Worm (Caenorhabditis elegans) whole organism, young adult: ENCODE data around the gene osta-2.

Source experiments
- B0019.2 ChIP-seq: fragments of 200-800 bp; sonication (Bioruptor generic); conservative IDR thresholded peaks from 2 replicates; pipeline ENCODE4 v1.3.6; 2022; ENCODE audit warnings: missing genetic modification reagents, missing genetic modification characterization, missing compliant biosample characterization
- B0035.1 ChIP-seq: sonication (generic microtip); optimal IDR thresholded peaks from 2 replicates; lab custom pipeline; 2016; ENCODE audit warnings: missing genetic modification characterization, mild to moderate bottlenecking, missing compliant biosample characterization, missing genotype, missing genetic modification reagents
- B0261.1 ChIP-seq: sonication (generic microtip); optimal IDR thresholded peaks from 2 replicates; lab custom pipeline; 2016; ENCODE audit warnings: mild to moderate bottlenecking, missing genetic modification characterization, moderate library complexity, missing compliant biosample characterization
- F39B2.1 ChIP-seq: fragments of 200-800 bp; sonication (Bioruptor generic); IDR thresholded peaks from 2 replicates; pipeline ENCODE4 v1.3.6; 2022; ENCODE audit warnings: missing genetic modification reagents, missing genetic modification characterization, missing compliant biosample characterization
- F49E8.2 ChIP-seq: sonication (generic microtip); optimal IDR thresholded peaks from 3 replicates; lab custom pipeline; 2017; ENCODE audit warnings: missing genetic modification characterization, mild to moderate bottlenecking, missing compliant biosample characterization, antibody characterized with exemption, moderate library complexity; ENCODE audit not compliant: insufficient read depth
- T07F8.4 ChIP-seq: sonication (generic microtip); optimal IDR thresholded peaks from 2 replicates; lab custom pipeline; 2016; ENCODE audit warnings: mild to moderate bottlenecking, missing genetic modification characterization, moderate library complexity, missing compliant biosample characterization
- Y56A3A.18 ChIP-seq: fragments of 200-800 bp; sonication (Bioruptor generic); IDR thresholded peaks from 2 replicates; pipeline ENCODE4 v1.3.6; 2022; ENCODE audit warnings: missing genetic modification reagents, missing genetic modification characterization, missing compliant biosample characterization
- Y67H2A.10 ChIP-seq: fragments of 200-800 bp; sonication (Bioruptor generic); conservative IDR thresholded peaks from 2 replicates; pipeline ENCODE4 v1.3.6; 2022; ENCODE audit warnings: missing genetic modification reagents, missing genetic modification characterization, missing compliant biosample characterization
- Y79H2A.3 ChIP-seq: fragments of 200-800 bp; sonication (Bioruptor generic); conservative IDR thresholded peaks from 2 replicates; pipeline ENCODE4 v1.3.6; 2022; ENCODE audit warnings: missing genetic modification reagents, missing genetic modification characterization, missing compliant biosample characterization
- akir-1 ChIP-seq: fragments of 200-800 bp; sonication (Bioruptor generic); optimal IDR thresholded peaks from 2 replicates; lab custom pipeline; 2018; ENCODE audit warnings: mild to moderate bottlenecking, missing genetic modification characterization, moderate library complexity, missing compliant biosample characterization
- aptf-2 ChIP-seq: fragments of 200-800 bp; sonication (Bioruptor generic); conservative IDR thresholded peaks from 2 replicates; pipeline ENCODE4 v1.3.6; 2022; ENCODE audit warnings: missing genetic modification reagents, missing genetic modification characterization, missing compliant biosample characterization
- ceh-100 ChIP-seq: fragments of 200-800 bp; sonication (Bioruptor generic); IDR thresholded peaks from 2 replicates; pipeline ENCODE4 v1.3.6; 2022; ENCODE audit warnings: missing genetic modification reagents, missing genetic modification characterization, missing compliant biosample characterization
- ceh-27 ChIP-seq: fragments of 200-800 bp; sonication (Bioruptor generic); optimal IDR thresholded peaks from 2 replicates; lab custom pipeline; 2018; ENCODE audit warnings: mild to moderate bottlenecking, missing genetic modification characterization, moderate library complexity, missing compliant biosample characterization
- dpff-1 ChIP-seq: sonication (generic microtip); optimal IDR thresholded peaks from 2 replicates; lab custom pipeline; 2017; ENCODE audit warnings: mild to moderate bottlenecking, missing genetic modification characterization, missing compliant biosample characterization
- dpl-1 ChIP-seq: fragments of 150-350 bp; optimal IDR thresholded peaks from 2 replicates; lab custom pipeline; 2014; ENCODE audit warnings: missing biosample characterization, missing genetic modification reagents, missing genetic modification characterization
- egl-18 ChIP-seq: fragments of 200-800 bp; sonication (Bioruptor generic); IDR thresholded peaks from 2 replicates; pipeline ENCODE4 v1.3.6; 2022; ENCODE audit warnings: missing genetic modification reagents, missing genetic modification characterization, missing compliant biosample characterization
- egl-44 ChIP-seq: fragments of 200-800 bp; sonication (Bioruptor generic); IDR thresholded peaks from 2 replicates; pipeline ENCODE4 v1.3.6; 2022; ENCODE audit warnings: missing genetic modification reagents, missing genetic modification characterization, missing compliant biosample characterization
- fkh-3 ChIP-seq: sonication (generic microtip); optimal IDR thresholded peaks from 2 replicates; lab custom pipeline; 2016; ENCODE audit warnings: mild to moderate bottlenecking, missing genetic modification characterization, missing compliant biosample characterization
- hlh-12 ChIP-seq: sonication (generic microtip); optimal IDR thresholded peaks from 2 replicates; lab custom pipeline; 2016; ENCODE audit warnings: missing genetic modification characterization, missing compliant biosample characterization
- hmg-1.2 ChIP-seq: fragments of 200-800 bp; sonication (Bioruptor generic); IDR thresholded peaks from 2 replicates; pipeline ENCODE4 v1.3.6; 2022; ENCODE audit warnings: missing genetic modification reagents, missing genetic modification characterization, missing compliant biosample characterization
- hmg-20 ChIP-seq: fragments of 200-800 bp; sonication (Bioruptor generic); IDR thresholded peaks from 2 replicates; pipeline ENCODE4 v1.3.6; 2022; ENCODE audit warnings: missing genetic modification reagents, missing genetic modification characterization, missing compliant biosample characterization
- hrde-1 ChIP-seq: sonication (generic microtip); optimal IDR thresholded peaks from 2 replicates; lab custom pipeline; 2016; ENCODE audit warnings: missing genetic modification characterization, mild to moderate bottlenecking, missing compliant biosample characterization, moderate library complexity, missing genotype, missing genetic modification reagents, borderline replicate concordance
- let-607 ChIP-seq, 2 experiments: fragments of 200-800 bp in 1 of 2; sonication (Bioruptor generic) in 1 of 2; sonication (generic microtip) in 1 of 2; optimal IDR thresholded peaks; 2 replicates each; lab custom pipeline; 2016 to 2018; ENCODE audit warnings: mild to moderate bottlenecking in 2 of 2, missing compliant biosample characterization in 2 of 2, missing genetic modification characterization in 2 of 2, moderate library complexity in 2 of 2, missing genotype in 1 of 2
- lin-35 ChIP-seq, 3 experiments: fragments of 150-350 bp in 2 of 3; sonication (generic microtip) in 1 of 3; optimal IDR thresholded peaks; 2 replicates each; lab custom pipeline; 2014 to 2018; ENCODE audit warnings: missing biosample characterization in 3 of 3, missing genetic modification characterization in 3 of 3, missing genetic modification reagents in 3 of 3
- lin-54 ChIP-seq: fragments of 200-800 bp; sonication (Bioruptor generic); optimal IDR thresholded peaks from 2 replicates; lab custom pipeline; 2018; ENCODE audit warnings: mild to moderate bottlenecking, missing genetic modification characterization, missing compliant biosample characterization
- lir-1 ChIP-seq: fragments of 200-800 bp; sonication (Bioruptor generic); conservative IDR thresholded peaks from 2 replicates; pipeline ENCODE4 v1.3.6; 2022; ENCODE audit warnings: missing genetic modification reagents, missing genetic modification characterization, missing compliant biosample characterization
- lsy-27 ChIP-seq: sonication (generic microtip); optimal IDR thresholded peaks from 2 replicates; lab custom pipeline; 2017; ENCODE audit warnings: missing genetic modification characterization, mild to moderate bottlenecking, missing compliant biosample characterization, antibody characterized with exemption, missing genotype, borderline replicate concordance; ENCODE audit not compliant: insufficient read depth
- madf-10 ChIP-seq: sonication (generic microtip); optimal IDR thresholded peaks from 2 replicates; lab custom pipeline; 2016; ENCODE audit warnings: mild to moderate bottlenecking, missing genetic modification characterization, missing compliant biosample characterization
- mcd-1 ChIP-seq: fragments of 200-800 bp; sonication (Bioruptor generic); IDR thresholded peaks from 2 replicates; pipeline ENCODE4 v1.3.6; 2022; ENCODE audit warnings: missing genetic modification reagents, missing genetic modification characterization, missing compliant biosample characterization
- mes-4 ChIP-seq: sonication (generic microtip); optimal IDR thresholded peaks from 2 replicates; lab custom pipeline; 2016; ENCODE audit warnings: missing genotype, missing genetic modification characterization, missing compliant biosample characterization
- mxl-1 ChIP-seq: sonication (generic microtip); optimal IDR thresholded peaks from 2 replicates; lab custom pipeline; 2016; ENCODE audit warnings: missing genetic modification characterization, missing compliant biosample characterization
- nfya-2 ChIP-seq: fragments of 200-800 bp; sonication (Bioruptor generic); IDR thresholded peaks from 2 replicates; pipeline ENCODE4 v1.3.6; 2022; ENCODE audit warnings: missing genetic modification reagents, missing genetic modification characterization, missing compliant biosample characterization
- nfyb-1 ChIP-seq: fragments of 200-800 bp; sonication (Bioruptor generic); IDR thresholded peaks from 2 replicates; pipeline ENCODE4 v1.3.6; 2022; ENCODE audit warnings: missing genetic modification reagents, missing genetic modification characterization, missing compliant biosample characterization
- nhr-179 ChIP-seq: sonication (generic microtip); optimal IDR thresholded peaks from 2 replicates; lab custom pipeline; 2016; ENCODE audit warnings: mild to moderate bottlenecking, missing genetic modification characterization, missing compliant biosample characterization
- pbrm-1 ChIP-seq: fragments of 200-800 bp; sonication (Bioruptor generic); IDR thresholded peaks from 2 replicates; pipeline ENCODE4 v1.3.6; 2022; ENCODE audit warnings: missing genetic modification reagents, missing genetic modification characterization, missing compliant biosample characterization
- snpc-1.1 ChIP-seq: sonication (generic microtip); optimal IDR thresholded peaks from 2 replicates; lab custom pipeline; 2017; ENCODE audit warnings: missing genetic modification characterization, mild to moderate bottlenecking, missing compliant biosample characterization, antibody characterized with exemption, moderate library complexity, missing genotype, missing genetic modification reagents; ENCODE audit not compliant: insufficient read depth
- snpc-4 ChIP-seq, 5 experiments: fragments of 150-350 bp in 1 of 5; sonication (generic microtip) in 4 of 5; optimal IDR thresholded peaks; 2 replicates each; lab custom pipeline; 2014 to 2018; ENCODE audit warnings: missing genetic modification characterization in 5 of 5, missing biosample characterization in 3 of 5, antibody characterized with exemption in 2 of 5, mild to moderate bottlenecking in 2 of 5, missing compliant biosample characterization in 2 of 5, missing genotype in 2 of 5, moderate library complexity in 2 of 5, missing genetic modification reagents in 1 of 5
- somi-1 ChIP-seq: fragments of 200-800 bp; sonication (Bioruptor generic); optimal IDR thresholded peaks from 2 replicates; lab custom pipeline; 2018; ENCODE audit warnings: mild to moderate bottlenecking, missing genetic modification characterization, missing compliant biosample characterization
- unc-62 ChIP-seq: fragments of 150-350 bp; optimal IDR thresholded peaks from 2 replicates; lab custom pipeline; 2014; ENCODE audit warnings: missing biosample characterization, missing genetic modification reagents, missing genetic modification characterization
- xnd-1 ChIP-seq: sonication (generic microtip); optimal IDR thresholded peaks from 2 replicates; lab custom pipeline; 2016; ENCODE audit warnings: missing genotype, missing genetic modification reagents, missing genetic modification characterization, missing compliant biosample characterization
- ztf-18 ChIP-seq: sonication (generic microtip); optimal IDR thresholded peaks from 2 replicates; lab custom pipeline; 2016; ENCODE audit warnings: missing genotype, mild to moderate bottlenecking, missing genetic modification characterization, missing compliant biosample characterization
- ztf-25 ChIP-seq: fragments of 200-800 bp; sonication (Bioruptor generic); IDR thresholded peaks from 2 replicates; pipeline ENCODE4 v1.3.6; 2022; ENCODE audit warnings: missing genetic modification reagents, missing genetic modification characterization, missing compliant biosample characterization
- ztf-26 ChIP-seq: sonication (generic microtip); optimal IDR thresholded peaks from 2 replicates; lab custom pipeline; 2017; ENCODE audit warnings: missing genetic modification characterization, missing compliant biosample characterization
- ztf-3 ChIP-seq: fragments of 200-800 bp; sonication (Bioruptor generic); optimal IDR thresholded peaks from 2 replicates; lab custom pipeline; 2018; ENCODE audit warnings: mild to moderate bottlenecking, missing genetic modification characterization, missing compliant biosample characterization
- ztf-6 ChIP-seq: fragments of 200-800 bp; sonication (Bioruptor generic); IDR thresholded peaks from 2 replicates; pipeline ENCODE4 v1.3.6; 2022; ENCODE audit warnings: missing genetic modification reagents, missing genetic modification characterization, missing compliant biosample characterization

The osta-2 gene

DNA sequence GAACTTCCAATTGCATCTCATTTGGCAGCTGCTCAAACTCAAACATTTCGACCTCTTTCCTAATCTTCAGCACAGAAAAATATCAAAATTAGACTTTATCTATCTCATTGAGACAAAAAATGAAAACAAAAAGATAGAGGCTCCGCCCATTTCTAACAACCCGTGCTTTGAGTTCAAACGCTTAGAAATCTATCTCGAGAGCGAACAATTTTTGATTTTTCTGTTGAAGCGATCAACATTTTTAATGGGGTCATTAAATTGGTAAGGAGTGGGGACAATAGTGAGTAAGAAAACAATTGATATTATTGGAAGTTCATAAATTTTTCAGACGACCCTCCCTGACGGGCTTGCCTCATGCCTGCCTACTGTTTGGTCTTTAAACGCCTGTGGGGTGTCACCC, 8.6 kb upstream of the osta-2 start, which contains the start of the genes C25H3.10 and C25H3.1:
C25H3.10 (minus strand) TSS at position 101 of the 400 bp plus-strand sequence.
C25H3.1 (plus strand) TSS at position 203 of the 400 bp plus-strand sequence.
- TF ChIP-seq snpc-4 (GFP tag; optimal IDR thresholded peaks at IDR 0.05; lab: Kevin White, UChicago) = no peak
- no peak for TF ChIP-seq snpc-4 (tag; optimal IDR thresholded peaks at IDR 0.05; lab: Kevin White, UChicago)
- no peak for TF ChIP-seq F49E8.2 (tag; lab: Kevin White, UChicago)
- TF ChIP-seq hmg-1.2 (GFP tag; lab: Robert Waterston, UW) = no peak
- TF ChIP-seq egl-18 (GFP tag; lab: Robert Waterston, UW) = no peak
- TF ChIP-seq lin-54 (GFP tag; lab: Kevin White, UChicago) = no peak
- no peak for TF ChIP-seq nfyb-1 (GFP tag; lab: Robert Waterston, UW)
- TF ChIP-seq somi-1 = no peak
- no peak for TF ChIP-seq hmg-20 (GFP tag; lab: Robert Waterston, UW)
- no peak for TF ChIP-seq dpl-1
- no peak for TF ChIP-seq mes-4 (tag; lab: Kevin White, UChicago)
- TF ChIP-seq ztf-26 (tag; lab: Kevin White, UChicago) = no peak
- no peak for TF ChIP-seq hlh-12
- no peak for TF ChIP-seq akir-1 (GFP tag; lab: Kevin White, UChicago)
- TF ChIP-seq aptf-2 = no peak
- no peak for TF ChIP-seq lir-1 (GFP tag; lab: Robert Waterston, UW)
- no peak for TF ChIP-seq ceh-27 (GFP tag; lab: Kevin White, UChicago)
- TF ChIP-seq, all 124 proteins: peak for 0

- TF ChIP-seq T07F8.4 (tag; lab: Kevin White, UChicago) = no peak
- TF ChIP-seq snpc-4 (GFP tag; optimal IDR thresholded peaks at IDR 0.05; lab: Kevin White, UChicago) = peak; percentile 97
- TF ChIP-seq snpc-4 (tag; optimal IDR thresholded peaks at IDR 0.05; lab: Kevin White, UChicago) = peak; percentile 98 to 99 (median 98)
- peak; percentile 62 for TF ChIP-seq Y56A3A.18 (GFP tag; lab: Robert Waterston, UW)
- TF ChIP-seq B0019.2 (GFP tag; lab: Robert Waterston, UW) = no peak
- peak; percentile 96 for TF ChIP-seq pbrm-1 (GFP tag; lab: Robert Waterston, UW)
- TF ChIP-seq B0035.1 (tag; lab: Kevin White, UChicago) = no peak
- TF ChIP-seq mxl-1 = no peak
- TF ChIP-seq ztf-6 (GFP tag; lab: Robert Waterston, UW) = no peak
- TF ChIP-seq fkh-3 (tag; lab: Kevin White, UChicago) = no peak
- TF ChIP-seq ztf-26 (tag; lab: Kevin White, UChicago) = no peak
- no peak for TF ChIP-seq Y67H2A.10 (GFP tag; lab: Robert Waterston, UW)
- TF ChIP-seq lin-35 (GFP tag; optimal IDR thresholded peaks at IDR 0.05; lab: Kevin White, UChicago) = peak in 1 of 3 experiments; percentile 15
- no peak for TF ChIP-seq B0261.1 (tag; lab: Kevin White, UChicago)
- no peak for TF ChIP-seq ztf-18 (tag; lab: Kevin White, UChicago)
- TF ChIP-seq ztf-3 = no peak
- no peak for TF ChIP-seq F39B2.1 (GFP tag; lab: Robert Waterston, UW)
- TF ChIP-seq snpc-1.1 (tag; lab: Kevin White, UChicago) = peak; percentile 98
- no peak for TF ChIP-seq egl-18 (GFP tag; lab: Robert Waterston, UW)
- no peak for TF ChIP-seq unc-62 (GFP tag; lab: Kevin White, UChicago)
- no peak for TF ChIP-seq ztf-25 (GFP tag; lab: Robert Waterston, UW)
- peak; percentile 32 for TF ChIP-seq xnd-1 (tag; lab: Kevin White, UChicago)
- TF ChIP-seq nhr-179 (tag; lab: Kevin White, UChicago) = no peak
- no peak for TF ChIP-seq let-607 (tag; optimal IDR thresholded peaks at IDR 0.05; lab: Kevin White, UChicago)
- no peak for TF ChIP-seq nfya-2 (GFP tag; lab: Robert Waterston, UW)
- TF ChIP-seq lsy-27 (tag; lab: Kevin White, UChicago) = peak; percentile 88
- TF ChIP-seq dpff-1 (tag; lab: Kevin White, UChicago) = no peak
- TF ChIP-seq hmg-20 (GFP tag; lab: Robert Waterston, UW) = peak; percentile 66
- no peak for TF ChIP-seq madf-10 (tag; lab: Kevin White, UChicago)
- TF ChIP-seq F49E8.2 (tag; lab: Kevin White, UChicago) = peak; percentile 64
- no peak for TF ChIP-seq ceh-100 (GFP tag; lab: Robert Waterston, UW)
- TF ChIP-seq hrde-1 (tag; lab: Kevin White, UChicago) = no peak
- peak; percentile 77 for TF ChIP-seq mcd-1
- TF ChIP-seq egl-44 (GFP tag; lab: Robert Waterston, UW) = no peak
- TF ChIP-seq Y79H2A.3 (GFP tag; lab: Robert Waterston, UW) = no peak
Measured at ce11 chrII:5701485-5701884, 6.0 kb upstream of the osta-2 start.
